Worm (Caenorhabditis elegans) whole organism, midembryonic: ENCODE results near the gene unc-103.

Source experiments
- T22C8.4 ChIP-seq: fragments of 200-800 bp; sonication (Bioruptor generic); IDR thresholded peaks from 2 replicates; pipeline ENCODE4 v1.3.6; 2022; ENCODE audit warnings: missing genetic modification characterization, missing compliant biosample characterization
- cog-1 ChIP-seq: sonication (generic microtip); optimal IDR thresholded peaks from 2 replicates; lab custom pipeline; 2016; ENCODE audit warnings: missing genetic modification characterization, missing compliant biosample characterization
- flt-1 ChIP-seq: fragments of 200-800 bp; sonication (Bioruptor generic); IDR thresholded peaks from 2 replicates; pipeline ENCODE4 v1.3.6; 2022; ENCODE audit warnings: missing genetic modification characterization, missing compliant biosample characterization
- klf-2 ChIP-seq: fragments of 200-800 bp; sonication (Bioruptor generic); conservative IDR thresholded peaks from 2 replicates; pipeline ENCODE4 v1.3.6; 2022; ENCODE audit warnings: missing genetic modification reagents, missing genetic modification characterization, missing compliant biosample characterization
- ref-1 ChIP-seq: fragments of 200-800 bp; sonication (Bioruptor generic); conservative IDR thresholded peaks from 2 replicates; pipeline ENCODE4 v1.3.6; 2022; ENCODE audit warnings: missing genetic modification reagents, missing genetic modification characterization, missing compliant biosample characterization
- ztf-23 ChIP-seq: fragments of 200-800 bp; sonication (Bioruptor generic); IDR thresholded peaks from 2 replicates; pipeline ENCODE4 v1.3.6; 2022; ENCODE audit warnings: missing genetic modification reagents, missing genetic modification characterization, missing compliant biosample characterization
- ztf-29 ChIP-seq: fragments of 200-800 bp; sonication (Bioruptor generic); IDR thresholded peaks from 2 replicates; pipeline ENCODE4 v1.3.6; 2022; ENCODE audit warnings: missing genetic modification reagents, missing genetic modification characterization, missing compliant biosample characterization

DNA sequence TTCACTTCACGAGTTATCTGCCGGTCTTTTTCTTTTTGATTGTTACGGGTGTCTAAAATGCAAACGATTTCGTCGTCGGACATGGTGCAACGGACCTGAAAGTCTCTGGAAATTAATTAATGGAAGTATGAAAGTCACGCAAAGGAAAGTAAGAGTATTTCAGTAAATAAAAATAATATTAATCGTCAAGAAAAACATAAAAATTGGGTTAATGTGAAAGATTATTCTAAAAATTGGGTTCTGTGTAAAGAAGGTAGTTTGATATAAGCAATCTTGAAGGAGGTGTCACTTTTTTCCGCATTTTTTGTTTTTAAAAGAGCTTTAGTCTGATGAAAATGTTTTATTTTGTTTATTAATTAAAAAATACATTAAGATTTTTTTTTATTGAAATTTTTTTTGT lies 42.1 kb downstream of the unc-103 start, which contains the start of gene C16C10.9:
- TF ChIP-seq T22C8.4, result no peak
- TF ChIP-seq flt-1, result no peak
- TF ChIP-seq klf-2 (GFP tag; lab: Robert Waterston, UW), result no peak
- TF ChIP-seq ref-1 (GFP tag; lab: Robert Waterston, UW), result no peak
- no peak for TF ChIP-seq ztf-29
- no peak for TF ChIP-seq ztf-23 (GFP tag; lab: Robert Waterston, UW)
- TF ChIP-seq cog-1 (tag; lab: Kevin White, UChicago), result no peak
